Fruit fly (Drosophila melanogaster): Measurements from ENCODE around the gene GatA.

DNA sequence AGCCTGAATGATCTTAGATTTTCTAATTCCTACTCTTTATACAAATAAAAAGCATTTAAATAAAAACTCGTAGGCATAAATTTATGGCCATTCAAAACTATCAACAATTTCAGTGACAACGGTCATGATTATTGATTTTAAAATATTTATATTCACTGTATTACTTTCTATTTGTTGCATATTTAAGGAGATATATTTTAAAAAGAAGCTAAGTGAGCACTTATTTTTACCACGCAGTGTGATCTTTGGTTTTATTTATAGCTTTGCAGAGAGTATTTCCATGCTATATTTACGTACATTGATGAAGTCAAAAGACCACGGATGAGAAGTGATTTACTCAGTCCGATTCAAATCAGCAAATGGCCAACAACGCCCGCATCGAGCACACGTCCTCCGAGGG lies 3.9 kb downstream of the GatA start, which contains the start of gene CG14285:
- TF ChIP-seq D (optimal IDR thresholded peaks at IDR 0.05) (no peak), D (GFP tag; optimal IDR thresholded peaks at IDR 0.05) (no peak), CoRest (tag; optimal IDR thresholded peaks at IDR 0.05) (no peak), CG8281 (tag; optimal IDR thresholded peaks at IDR 0.05) (no peak), CG4617 (GFP tag; optimal IDR thresholded peaks at IDR 0.05; ENCODE audit: borderline replicate concordance) (no peak), pho (GFP tag; optimal IDR thresholded peaks at IDR 0.05) (no peak), MTF-1 (GFP tag; optimal IDR thresholded peaks at IDR 0.05; ENCODE audit: borderline replicate concordance) (no peak), luna (GFP tag; optimal IDR thresholded peaks at IDR 0.05) (no peak), Hand (GFP tag; optimal IDR thresholded peaks at IDR 0.05) (no peak), sna (GFP tag; IDR thresholded peaks at IDR 0.05; ENCODE audit: partially characterized antibody) (no peak), CG3995 (GFP tag; optimal IDR thresholded peaks at IDR 0.05) (no peak), CG13424 (tag; optimal IDR thresholded peaks at IDR 0.05) (no peak), ttk (GFP tag; IDR thresholded peaks at IDR 0.05) (no peak), hth (optimal IDR thresholded peaks at IDR 0.05) (no peak), PHDP (tag; optimal IDR thresholded peaks at IDR 0.05) (no peak)
